Worm (Caenorhabditis elegans) whole organism, early embryonic: ENCODE results near the gene H10D18.5.

ENCODE experiments used
- B0310.2 ChIP-seq: sonication (generic microtip); optimal IDR thresholded peaks from 2 replicates; lab custom pipeline; 2016; ENCODE audit warnings: mild to moderate bottlenecking, missing genetic modification characterization, missing compliant biosample characterization
- aly-1 ChIP-seq: sonication (generic microtip); optimal IDR thresholded peaks from 2 replicates; lab custom pipeline; 2016; ENCODE audit warnings: missing genetic modification characterization, missing compliant biosample characterization
- ama-1 ChIP-seq: fragments of 150-350 bp; optimal IDR thresholded peaks from 2 replicates; lab custom pipeline; 2014
- ceh-36 ChIP-seq: sonication (generic microtip); optimal IDR thresholded peaks from 2 replicates; lab custom pipeline; 2016; ENCODE audit warnings: missing genetic modification characterization, inconsistent platforms, missing compliant biosample characterization
- hmg-4 ChIP-seq: fragments of 200-800 bp; sonication (Bioruptor generic); optimal IDR thresholded peaks from 2 replicates; lab custom pipeline; 2018; ENCODE audit warnings: mild to moderate bottlenecking, missing genetic modification characterization, missing compliant biosample characterization

ce11 chrV:3774653-3775052 lies 56.9 kb downstream of the H10D18.5 start:
- TF ChIP-seq ama-1 (lab: Kevin White, UChicago), result no peak
- no peak for TF ChIP-seq hmg-4
- TF ChIP-seq B0310.2 (tag; lab: Kevin White, UChicago), result no peak
- no peak for TF ChIP-seq ceh-36 (tag; lab: Kevin White, UChicago)
- no peak for TF ChIP-seq aly-1 (tag; lab: Kevin White, UChicago)
